Worm (Caenorhabditis elegans): Measurements from ENCODE around the gene T26E4.10.

DNA sequence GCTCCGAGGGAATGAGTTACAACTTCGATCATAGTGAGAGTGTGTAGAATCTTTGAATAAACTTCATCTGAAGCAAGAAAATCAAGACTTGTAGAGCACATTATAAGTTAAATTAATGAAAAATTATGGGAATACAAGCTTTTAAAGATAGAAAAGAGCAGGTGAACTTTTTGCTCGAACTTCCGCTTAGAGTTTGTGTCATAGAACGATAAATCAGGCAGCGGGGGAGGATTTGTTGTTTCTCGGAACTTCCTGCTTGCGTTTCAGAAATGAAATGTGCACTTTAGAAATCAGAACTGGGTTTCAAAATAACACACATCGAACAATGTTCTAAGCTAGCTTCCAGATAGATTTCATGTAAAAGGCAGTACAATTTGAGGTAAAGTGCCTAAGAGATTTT, 43.1 kb upstream of the T26E4.10 start, which contains the start of gene srh-149:
- TF ChIP-seq unc-62 (GFP tag; optimal IDR thresholded peaks at IDR 0.05) (no peak), nhr-77 (tag; optimal IDR thresholded peaks at IDR 0.05) (no peak), nhr-25 (tag; optimal IDR thresholded peaks at IDR 0.05) (no peak), mdl-1 (tag; optimal IDR thresholded peaks at IDR 0.05) (no peak), elt-1 (tag; optimal IDR thresholded peaks at IDR 0.05) (no peak), ZK546.5 (tag; optimal IDR thresholded peaks at IDR 0.05) (no peak), snpc-4 (tag; optimal IDR thresholded peaks at IDR 0.05) (no peak), aly-2 (tag; optimal IDR thresholded peaks at IDR 0.05) (no peak), nhr-11 (tag; optimal IDR thresholded peaks at IDR 0.05) (no peak), nhr-21 (tag; optimal IDR thresholded peaks at IDR 0.05) (no peak)

Measured in whole organism, L2 larva.